Fruit fly (Drosophila melanogaster) whole organism, embryonic: ENCODE data around the gene dsx-c73A.

Experiments
- Bdp1 ChIP-seq: fragments of 200-800 bp; sonication (Bioruptor generic); optimal IDR thresholded peaks from 3 replicates; lab custom pipeline; 2016; ENCODE audit warnings: missing biosample characterization, missing genetic modification characterization
- CG10267 ChIP-seq: fragments of 200-800 bp; sonication (Bioruptor generic); optimal IDR thresholded peaks from 2 replicates; lab custom pipeline; 2018; ENCODE audit warnings: missing biosample characterization, mild to moderate bottlenecking, missing genetic modification characterization, moderate library complexity
- CG10979 ChIP-seq: fragments of 200-800 bp; sonication (Bioruptor generic); optimal IDR thresholded peaks from 2 replicates; lab custom pipeline; 2018; ENCODE audit warnings: missing biosample characterization, mild to moderate bottlenecking, missing genetic modification characterization, moderate library complexity
- CG11398 ChIP-seq: fragments of 200-800 bp; sonication (Bioruptor generic); optimal IDR thresholded peaks from 2 replicates; lab custom pipeline; 2016; ENCODE audit warnings: missing biosample characterization, missing genetic modification characterization
- CG11504 ChIP-seq: fragments of 200-800 bp; sonication (Bioruptor generic); optimal IDR thresholded peaks from 3 replicates; lab custom pipeline; 2019; ENCODE audit warnings: missing biosample characterization, mild to moderate bottlenecking, missing genetic modification characterization, moderate library complexity
- CG14710 ChIP-seq: fragments of 200-800 bp; sonication (Bioruptor generic); optimal IDR thresholded peaks from 3 replicates; lab custom pipeline; 2019; ENCODE audit warnings: missing biosample characterization, mild to moderate bottlenecking, missing genetic modification characterization, moderate library complexity
- CG15479 ChIP-seq: fragments of 200-800 bp; sonication (Bioruptor generic); optimal IDR thresholded peaks from 3 replicates; lab custom pipeline; 2019; ENCODE audit warnings: missing biosample characterization, mild to moderate bottlenecking, missing genetic modification characterization, moderate library complexity
- CG15696 ChIP-seq: fragments of 200-800 bp; sonication (Bioruptor generic); optimal IDR thresholded peaks from 2 replicates; lab custom pipeline; 2019; ENCODE audit warnings: missing biosample characterization, mild to moderate bottlenecking, missing genetic modification characterization, moderate library complexity
- CG17328 ChIP-seq: fragments of 200-800 bp; sonication (Bioruptor generic); IDR thresholded peaks from 2 replicates; pipeline ENCODE4 v1.3.6; 2022; ENCODE audit warnings: missing biosample characterization, missing genetic modification characterization
- CG17385 ChIP-seq: fragments of 200-800 bp; sonication (Bioruptor generic); optimal IDR thresholded peaks from 3 replicates; lab custom pipeline; 2018; ENCODE audit warnings: missing biosample characterization, mild to moderate bottlenecking, missing genetic modification characterization
- CG2116 ChIP-seq: fragments of 200-800 bp; sonication (Bioruptor generic); optimal IDR thresholded peaks from 3 replicates; lab custom pipeline; 2018; ENCODE audit warnings: missing biosample characterization, mild to moderate bottlenecking, missing genetic modification characterization
- CG2202 ChIP-seq: fragments of 200-800 bp; sonication (Bioruptor generic); optimal IDR thresholded peaks from 2 replicates; lab custom pipeline; 2018; ENCODE audit warnings: missing biosample characterization, mild to moderate bottlenecking, missing genetic modification characterization
- CG2678 ChIP-seq: fragments of 200-800 bp; sonication (Bioruptor generic); optimal IDR thresholded peaks from 3 replicates; lab custom pipeline; 2019; ENCODE audit warnings: missing biosample characterization, mild to moderate bottlenecking, missing genetic modification characterization, moderate library complexity
- CG34224 ChIP-seq: fragments of 200-800 bp; sonication (Bioruptor generic); IDR thresholded peaks from 3 replicates; pipeline ENCODE4 v1.3.6; 2022; ENCODE audit warnings: missing biosample characterization, missing genetic modification characterization; ENCODE audit not compliant: partially characterized antibody
- CG34376 ChIP-seq: fragments of 200-800 bp; sonication (Bioruptor generic); optimal IDR thresholded peaks from 2 replicates; lab custom pipeline; 2018; ENCODE audit warnings: missing biosample characterization, mild to moderate bottlenecking, missing genetic modification characterization
- CG9797 ChIP-seq: fragments of 200-800 bp; sonication (Bioruptor generic); optimal IDR thresholded peaks from 3 replicates; lab custom pipeline; 2018; ENCODE audit warnings: missing biosample characterization, mild to moderate bottlenecking, missing genetic modification characterization
- CHES-1-like ChIP-seq: fragments of 200-800 bp; sonication (Bioruptor generic); optimal IDR thresholded peaks from 2 replicates; lab custom pipeline; 2016; ENCODE audit warnings: missing biosample characterization, missing genetic modification characterization
- CTCF ChIP-seq: fragments of 200-800 bp; sonication (Bioruptor generic); optimal IDR thresholded peaks from 2 replicates; lab custom pipeline; 2017; ENCODE audit warnings: missing biosample characterization, mild to moderate bottlenecking, missing genetic modification characterization, moderate library complexity
- CoRest ChIP-seq: fragments of 200-800 bp; sonication (Bioruptor generic); optimal IDR thresholded peaks from 3 replicates; lab custom pipeline; 2018; ENCODE audit warnings: missing biosample characterization, mild to moderate bottlenecking, missing genetic modification characterization, moderate library complexity
- Dp ChIP-seq: fragments of 200-800 bp; sonication (Bioruptor generic); optimal IDR thresholded peaks from 2 replicates; lab custom pipeline; 2018; ENCODE audit warnings: missing biosample characterization, mild to moderate bottlenecking, missing genetic modification characterization, moderate library complexity
- Hr39 ChIP-seq: fragments of >200 bp; optimal IDR thresholded peaks from 2 replicates; lab custom pipeline; 2017
- Max ChIP-seq: fragments of 200-800 bp; sonication (Bioruptor generic); optimal IDR thresholded peaks from 2 replicates; lab custom pipeline; 2016; ENCODE audit warnings: missing biosample characterization, mild to moderate bottlenecking, missing genetic modification characterization
- Med ChIP-seq: fragments of 200-800 bp; sonication (Bioruptor generic); peaks from one replicate; lab custom pipeline; 2016; ENCODE audit warnings: missing biosample characterization, missing genetic modification characterization, mild to moderate bottlenecking, inconsistent platforms, moderate library complexity
- Nf-YA ChIP-seq: fragments of 200-800 bp; sonication (Bioruptor generic); IDR thresholded peaks from 2 replicates; pipeline ENCODE4 v1.3.6; 2022; ENCODE audit warnings: missing biosample characterization, missing genetic modification characterization
- Scr ChIP-seq: fragments of 200-800 bp; sonication (Bioruptor generic); IDR thresholded peaks from 2 replicates; pipeline ENCODE4 v1.3.6; 2022; ENCODE audit warnings: missing biosample characterization, missing genetic modification characterization; ENCODE audit not compliant: partially characterized antibody
- Tbp ChIP-seq: fragments of >200 bp; optimal IDR thresholded peaks from 2 replicates; lab custom pipeline; 2018; ENCODE audit warnings: missing biosample characterization, missing genetic modification characterization
- amos ChIP-seq: fragments of 200-800 bp; sonication (Bioruptor generic); IDR thresholded peaks from 2 replicates; pipeline ENCODE4 v1.3.6; 2022; ENCODE audit warnings: missing biosample characterization, missing genetic modification characterization; ENCODE audit not compliant: partially characterized antibody
- chn ChIP-seq: fragments of 200-800 bp; sonication (Bioruptor generic); optimal IDR thresholded peaks from 2 replicates; lab custom pipeline; 2016; ENCODE audit warnings: missing biosample characterization, missing genetic modification characterization
- crp ChIP-seq, 2 experiments: fragments of 200-800 bp; sonication (Bioruptor generic); optimal IDR thresholded peaks; 2 replicates in 1 of 2; 3 replicates in 1 of 2; lab custom pipeline; 2017; ENCODE audit warnings: missing biosample characterization in 2 of 2, missing genetic modification characterization in 2 of 2, mild to moderate bottlenecking in 1 of 2, moderate library complexity in 1 of 2
- dmrt11E ChIP-seq: fragments of 200-800 bp; sonication (Bioruptor generic); optimal IDR thresholded peaks from 3 replicates; lab custom pipeline; 2018; ENCODE audit warnings: missing biosample characterization, mild to moderate bottlenecking, missing genetic modification characterization, moderate library complexity
- grau ChIP-seq: fragments of 200-800 bp; optimal IDR thresholded peaks from 3 replicates; lab custom pipeline; 2019; ENCODE audit warnings: missing biosample characterization, mild to moderate bottlenecking, missing genetic modification characterization, moderate library complexity
- ham ChIP-seq: fragments of 200-800 bp; sonication (Bioruptor generic); IDR thresholded peaks from 2 replicates; pipeline ENCODE4 v1.3.6; 2022; ENCODE audit warnings: missing biosample characterization, missing genetic modification characterization
- kni ChIP-seq: fragments of 200-800 bp; sonication (Bioruptor generic); optimal IDR thresholded peaks from 3 replicates; lab custom pipeline; 2017; ENCODE audit warnings: mild to moderate bottlenecking, missing biosample characterization, missing genetic modification reagents, missing genetic modification characterization
- lola ChIP-seq, 3 experiments: fragments of >200 bp in 2 of 3; fragments of 200-800 bp in 1 of 3; sonication (Bioruptor generic) in 1 of 3; optimal IDR thresholded peaks; 2 replicates each; lab custom pipeline; 2017 to 2019; ENCODE audit warnings: missing biosample characterization in 3 of 3, missing genetic modification characterization in 3 of 3, mild to moderate bottlenecking in 1 of 3, moderate library complexity in 1 of 3
- nerfin-1 ChIP-seq: fragments of 200-800 bp; sonication (Bioruptor generic); optimal IDR thresholded peaks from 3 replicates; lab custom pipeline; 2019; ENCODE audit warnings: missing biosample characterization, mild to moderate bottlenecking, missing genetic modification characterization, moderate library complexity
- org-1 ChIP-seq: fragments of 200-800 bp; sonication (Bioruptor generic); optimal IDR thresholded peaks from 2 replicates; lab custom pipeline; 2017; ENCODE audit warnings: missing biosample characterization, missing genetic modification characterization
- phol ChIP-seq: fragments of 200-800 bp; sonication (Bioruptor generic); optimal IDR thresholded peaks from 3 replicates; lab custom pipeline; 2018; ENCODE audit warnings: missing biosample characterization, mild to moderate bottlenecking, missing genetic modification characterization, moderate library complexity
- pzg ChIP-seq: fragments of 200-800 bp; sonication (Bioruptor generic); optimal IDR thresholded peaks from 3 replicates; lab custom pipeline; 2018; ENCODE audit warnings: missing biosample characterization, mild to moderate bottlenecking, missing genetic modification characterization, moderate library complexity
- row ChIP-seq: fragments of 200-800 bp; sonication (Bioruptor generic); IDR thresholded peaks from 3 replicates; pipeline ENCODE4 v1.3.6; 2022; ENCODE audit warnings: missing biosample characterization, missing genetic modification characterization
- sens ChIP-seq: fragments of 200-800 bp; sonication (Bioruptor generic); peaks from one replicate; lab custom pipeline; 2016; ENCODE audit warnings: missing biosample characterization, missing genetic modification characterization
- stwl ChIP-seq: fragments of 200-800 bp; sonication (Bioruptor generic); optimal IDR thresholded peaks from 3 replicates; lab custom pipeline; 2018; ENCODE audit warnings: missing biosample characterization, mild to moderate bottlenecking, missing genetic modification characterization, moderate library complexity
- trem ChIP-seq: fragments of 200-800 bp; optimal IDR thresholded peaks from 3 replicates; lab custom pipeline; 2019; ENCODE audit warnings: missing biosample characterization, mild to moderate bottlenecking, missing genetic modification characterization, moderate library complexity
- tup ChIP-seq: fragments of 200-800 bp; sonication (Bioruptor generic); optimal IDR thresholded peaks from 2 replicates; lab custom pipeline; 2016; ENCODE audit warnings: missing biosample characterization, mild to moderate bottlenecking, missing genetic modification characterization, moderate library complexity
- twi ChIP-seq: fragments of 200-800 bp; optimal IDR thresholded peaks from 2 replicates; lab custom pipeline; 2019; ENCODE audit warnings: missing biosample characterization, mild to moderate bottlenecking, missing genetic modification characterization, moderate library complexity
- wdn ChIP-seq: fragments of 200-800 bp; sonication (Bioruptor generic); IDR thresholded peaks from 2 replicates; pipeline ENCODE4 v1.3.6; 2022; ENCODE audit warnings: missing biosample characterization, missing genetic modification characterization
- zen2 ChIP-seq: fragments of 200-800 bp; sonication (Bioruptor generic); IDR thresholded peaks from 3 replicates; pipeline ENCODE4 v1.3.6; 2022; ENCODE audit warnings: missing biosample characterization, missing genetic modification characterization; ENCODE audit not compliant: partially characterized antibody
- zfh1 ChIP-seq: fragments of 200-800 bp; sonication (Bioruptor generic); IDR thresholded peaks from 3 replicates; pipeline ENCODE4 v1.3.6; 2022; ENCODE audit warnings: missing biosample characterization, missing genetic modification characterization

The dsx-c73A gene

DNA sequence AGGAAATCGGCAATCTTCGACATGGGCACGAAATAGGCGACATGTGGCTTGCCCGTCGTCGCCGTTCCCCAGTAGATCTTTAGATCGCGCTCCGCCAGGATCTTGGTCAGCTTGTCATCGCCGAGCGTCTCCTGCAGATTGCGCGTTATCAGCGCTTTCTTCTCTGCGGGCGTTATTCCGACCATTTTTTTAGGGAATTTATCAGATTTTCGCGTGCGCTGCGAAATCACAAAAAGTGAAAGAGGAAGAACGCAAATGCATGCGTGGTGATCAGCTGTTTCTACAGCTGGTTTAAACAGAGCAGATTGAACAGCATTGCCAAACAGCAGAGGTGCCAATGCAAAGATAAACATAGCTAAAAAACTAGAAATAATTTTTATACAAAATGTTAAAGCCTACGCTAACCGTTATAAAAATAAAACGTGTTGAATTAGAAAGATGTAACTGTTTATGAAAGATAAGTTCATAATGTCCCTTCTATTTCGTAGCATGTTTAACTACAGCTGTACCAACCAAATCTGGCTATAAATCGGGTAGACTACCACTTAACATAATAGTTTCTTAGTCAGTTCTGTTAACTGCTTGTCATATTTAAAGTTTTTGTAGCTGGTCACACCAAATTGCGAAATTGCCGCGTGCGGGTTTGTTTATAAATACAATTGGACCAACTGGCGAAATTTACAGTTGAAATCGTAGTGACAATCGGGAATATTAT lies 32.5 kb downstream of the dsx-c73A start, which contains the start of the genes TyrRS and CG33158 (continued):
- peak; percentile 50 for TF ChIP-seq CG14710 (tag; lab: Kevin White, UChicago)
- no peak for TF ChIP-seq tup (GFP tag; lab: Kevin White, UChicago)
- no peak for TF ChIP-seq org-1 (GFP tag; lab: Kevin White, UChicago)
- 0 out of 2 replicates have a peak, but pooled peaks have one; percentile 25 for TF ChIP-seq Scr
- TF ChIP-seq CG2202 (tag; lab: Kevin White, UChicago), result no peak
- 0 out of 3 replicates have a peak, but pooled peaks have one; percentile 16 for TF ChIP-seq CG34224 (GFP tag; lab: Robert Waterston, UW)
- TF ChIP-seq Tbp (GFP tag; lab: Kevin White, UChicago), result peak; percentile 77
- TF ChIP-seq CTCF (GFP tag; lab: Kevin White, UChicago), result no peak
- peak; percentile 29 for TF ChIP-seq nerfin-1 (tag; lab: Kevin White, UChicago)
- TF ChIP-seq CoRest (tag; lab: Kevin White, UChicago), result peak; percentile 33
- TF ChIP-seq CG17385, result peak; percentile 96
- peak; percentile 84 for TF ChIP-seq kni (GFP tag; lab: Kevin White, UChicago)
- TF ChIP-seq trem (tag; lab: Kevin White, UChicago), result peak; percentile 84
- peak; percentile 29 for TF ChIP-seq twi (tag; lab: Kevin White, UChicago)
- TF ChIP-seq CG34376 (GFP tag; lab: Kevin White, UChicago), result no peak
- TF ChIP-seq Bdp1 (GFP tag; lab: Kevin White, UChicago), result no peak
- TF ChIP-seq Med (GFP tag; lab: Kevin White, UChicago), result peak; percentile 78
- peak; percentile 28 for TF ChIP-seq CG10267
- no peak; the same call in 1 of the 2 replicates for TF ChIP-seq amos
- peak; percentile 75 for TF ChIP-seq row
- no peak for TF ChIP-seq chn (GFP tag; lab: Kevin White, UChicago)
- TF ChIP-seq zen2 (GFP tag; lab: Robert Waterston, UW), result no peak
- no peak for TF ChIP-seq Nf-YA (GFP tag; lab: Robert Waterston, UW)
- no peak for TF ChIP-seq CG11504 (tag; lab: Kevin White, UChicago)
- peak; percentile 60 for TF ChIP-seq Dp (GFP tag; lab: Kevin White, UChicago)
- peak; percentile 50 for TF ChIP-seq CG9797
- peak; percentile 38 for TF ChIP-seq Max (GFP tag; lab: Kevin White, UChicago)
- TF ChIP-seq stwl, result peak; percentile 15
- TF ChIP-seq CG11398 (GFP tag; lab: Kevin White, UChicago), result peak; percentile 14
- peak; percentile 73 for TF ChIP-seq CG2116 (GFP tag; lab: Kevin White, UChicago)
- no peak for TF ChIP-seq grau (tag; lab: Kevin White, UChicago)
- peak; percentile 74 for TF ChIP-seq CG15479
- TF ChIP-seq CG2678 (tag; lab: Kevin White, UChicago), result no peak
- peak; percentile 87 for TF ChIP-seq sens (GFP tag; lab: Kevin White, UChicago)
- no peak for TF ChIP-seq wdn
- peak; percentile 84 to 97 for TF ChIP-seq crp (GFP tag; optimal IDR thresholded peaks at IDR 0.05; lab: Kevin White, UChicago)
- TF ChIP-seq CG10979, result peak; percentile 4
- TF ChIP-seq lola (GFP tag; optimal IDR thresholded peaks at IDR 0.05; lab: Kevin White, UChicago), result peak in 1 of 3 experiments; percentile 27
- peak; percentile 24 for TF ChIP-seq CHES-1-like
- peak; percentile 21 for TF ChIP-seq CG15696 (tag; lab: Kevin White, UChicago)
- TF ChIP-seq ham (GFP tag; lab: Robert Waterston, UW), result no peak
- no peak for TF ChIP-seq CG17328 (GFP tag; lab: Robert Waterston, UW)
- TF ChIP-seq pzg (GFP tag; lab: Kevin White, UChicago), result peak; percentile 51
- peak; percentile 22 for TF ChIP-seq dmrt11E (tag; lab: Kevin White, UChicago)
- no peak for TF ChIP-seq Hr39 (lab: Kevin White, UChicago)
- TF ChIP-seq phol (tag; lab: Kevin White, UChicago), result peak; percentile 11
- TF ChIP-seq zfh1, result no peak
